Worm (Caenorhabditis elegans) whole organism, midembryonic: ENCODE results near the gene unc-86.

Experiments
- T22C8.4 ChIP-seq: fragments of 200-800 bp; sonication (Bioruptor generic); IDR thresholded peaks from 2 replicates; pipeline ENCODE4 v1.3.6; 2022; ENCODE audit warnings: missing genetic modification characterization, missing compliant biosample characterization
- cog-1 ChIP-seq: sonication (generic microtip); optimal IDR thresholded peaks from 2 replicates; lab custom pipeline; 2016; ENCODE audit warnings: missing genetic modification characterization, missing compliant biosample characterization
- flt-1 ChIP-seq: fragments of 200-800 bp; sonication (Bioruptor generic); IDR thresholded peaks from 2 replicates; pipeline ENCODE4 v1.3.6; 2022; ENCODE audit warnings: missing genetic modification characterization, missing compliant biosample characterization
- klf-2 ChIP-seq: fragments of 200-800 bp; sonication (Bioruptor generic); conservative IDR thresholded peaks from 2 replicates; pipeline ENCODE4 v1.3.6; 2022; ENCODE audit warnings: missing genetic modification reagents, missing genetic modification characterization, missing compliant biosample characterization
- med-1 ChIP-seq: sonication (generic microtip); optimal IDR thresholded peaks from 2 replicates; lab custom pipeline; 2017; ENCODE audit warnings: missing genetic modification characterization, mild to moderate bottlenecking, missing compliant biosample characterization, antibody characterized with exemption, missing genetic modification reagents; ENCODE audit not compliant: insufficient read depth
- ref-1 ChIP-seq: fragments of 200-800 bp; sonication (Bioruptor generic); conservative IDR thresholded peaks from 2 replicates; pipeline ENCODE4 v1.3.6; 2022; ENCODE audit warnings: missing genetic modification reagents, missing genetic modification characterization, missing compliant biosample characterization
- tab-1 ChIP-seq: fragments of 200-800 bp; sonication (Bioruptor generic); IDR thresholded peaks from 2 replicates; pipeline ENCODE4 v1.3.6; 2022; ENCODE audit warnings: missing genetic modification characterization, missing compliant biosample characterization
- ztf-23 ChIP-seq: fragments of 200-800 bp; sonication (Bioruptor generic); IDR thresholded peaks from 2 replicates; pipeline ENCODE4 v1.3.6; 2022; ENCODE audit warnings: missing genetic modification reagents, missing genetic modification characterization, missing compliant biosample characterization
- ztf-29 ChIP-seq: fragments of 200-800 bp; sonication (Bioruptor generic); IDR thresholded peaks from 2 replicates; pipeline ENCODE4 v1.3.6; 2022; ENCODE audit warnings: missing genetic modification reagents, missing genetic modification characterization, missing compliant biosample characterization

The unc-86 gene

ce11 chrIII:8172609-8173133 lies 43.5 kb downstream of the unc-86 start:
- TF ChIP-seq ztf-29 (GFP tag; lab: Robert Waterston, UW) (no peak), cog-1 (tag; lab: Kevin White, UChicago) (no peak), klf-2 (GFP tag; lab: Robert Waterston, UW) (no peak), med-1 (GFP tag; lab: Kevin White, UChicago) (no peak), flt-1 (GFP tag; lab: Robert Waterston, UW) (no peak), ztf-23 (GFP tag; lab: Robert Waterston, UW) (no peak)

DNA sequence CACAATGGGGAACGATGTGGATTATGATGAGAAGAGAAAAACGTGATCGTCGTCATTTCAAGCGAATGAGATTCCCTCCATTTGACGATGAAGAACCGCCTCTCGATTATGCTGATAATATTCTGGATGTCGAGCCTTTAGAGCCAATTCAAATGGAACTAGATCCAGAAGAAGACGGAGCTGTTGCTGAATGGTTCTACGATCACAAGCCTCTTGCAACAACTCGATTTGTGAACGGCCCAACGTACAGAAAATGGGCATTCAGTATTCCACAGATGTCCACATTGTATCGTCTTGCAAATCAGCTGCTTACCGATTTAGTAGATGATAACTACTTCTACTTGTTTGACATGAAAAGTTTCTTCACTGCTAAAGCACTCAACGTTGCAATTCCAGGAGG lies 51.4 kb downstream of the unc-86 start:
- no peak for TF ChIP-seq T22C8.4 (GFP tag; lab: Robert Waterston, UW)
- TF ChIP-seq cog-1 (tag; lab: Kevin White, UChicago), result no peak
- no peak for TF ChIP-seq flt-1 (GFP tag; lab: Robert Waterston, UW)
- TF ChIP-seq tab-1 (GFP tag; lab: Robert Waterston, UW), result no peak
- no peak for TF ChIP-seq ztf-23 (GFP tag; lab: Robert Waterston, UW)
- no peak for TF ChIP-seq med-1 (GFP tag; lab: Kevin White, UChicago)
- TF ChIP-seq ref-1 (GFP tag; lab: Robert Waterston, UW), result no peak
- TF ChIP-seq klf-2 (GFP tag; lab: Robert Waterston, UW), result no peak

DNA sequence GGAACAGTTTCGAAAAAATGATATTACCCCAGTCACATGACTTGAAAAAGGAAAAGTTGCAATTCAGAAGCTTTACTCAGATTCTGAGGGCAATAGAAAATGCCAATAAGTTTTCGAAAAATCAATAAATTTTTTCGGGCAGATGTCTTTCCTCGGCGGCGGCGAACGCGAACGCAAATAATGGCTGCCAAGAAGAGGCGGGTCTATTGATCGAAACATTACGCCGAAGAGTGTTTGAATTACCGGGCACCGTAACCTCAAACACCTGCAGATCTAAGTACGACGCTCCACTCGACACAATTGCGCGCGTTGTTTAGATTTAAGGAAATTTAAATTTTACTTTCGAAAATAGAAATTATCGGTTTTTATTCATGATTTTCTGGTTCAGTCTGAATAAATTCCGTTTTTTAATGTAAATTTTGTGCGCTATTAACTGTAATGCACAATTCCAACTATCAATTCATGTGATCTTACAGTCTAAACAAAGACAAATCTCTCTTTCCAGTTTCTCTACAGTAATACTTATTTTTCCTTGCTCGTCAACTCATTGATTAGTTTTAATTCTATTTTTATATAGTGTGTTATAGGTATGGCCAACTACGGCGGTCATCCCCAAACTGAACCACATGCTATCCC lies 52.2 kb downstream of the unc-86 start, which contains the start of gene prp-8:
Gene prp-8 (plus strand): TSS at position 586 of the 636 bp plus-strand sequence.
- no peak for TF ChIP-seq ref-1 (GFP tag; lab: Robert Waterston, UW)
- TF ChIP-seq klf-2 (GFP tag; lab: Robert Waterston, UW), result no peak
- no peak for TF ChIP-seq tab-1 (GFP tag; lab: Robert Waterston, UW)
- no peak for TF ChIP-seq med-1 (GFP tag; lab: Kevin White, UChicago)
- TF ChIP-seq ztf-29 (GFP tag; lab: Robert Waterston, UW), result no peak
- peak; percentile 42 for TF ChIP-seq cog-1 (tag; lab: Kevin White, UChicago)
- TF ChIP-seq ztf-23 (GFP tag; lab: Robert Waterston, UW), result no peak; the same call in 1 of the 2 replicates
- TF ChIP-seq flt-1 (GFP tag; lab: Robert Waterston, UW), result peak; percentile 74
- peak; percentile 92 for TF ChIP-seq T22C8.4 (GFP tag; lab: Robert Waterston, UW)

DNA sequence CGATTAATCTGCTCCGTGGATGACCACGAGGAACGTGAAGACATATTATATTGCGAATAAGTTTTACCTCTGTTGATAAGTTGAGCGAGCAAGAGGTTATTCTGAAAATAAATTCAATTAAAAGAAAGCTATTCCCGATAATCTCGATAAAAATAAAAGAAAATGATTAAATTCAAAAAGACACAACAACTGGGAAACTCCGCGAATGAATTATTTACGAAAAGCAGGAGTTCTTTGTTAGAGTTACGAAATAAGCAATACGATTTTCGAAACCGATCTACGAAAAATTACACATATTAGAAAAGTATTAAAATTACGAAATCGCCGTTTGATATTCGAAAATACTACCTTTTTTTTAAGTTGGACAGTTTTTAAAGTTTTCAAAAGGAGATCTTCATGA lies 52.9 kb downstream of the unc-86 start, which contains the start of gene bath-42:
Gene bath-42 (minus strand): TSS at position 101 of the 400 bp plus-strand sequence.
- no peak for TF ChIP-seq T22C8.4 (GFP tag; lab: Robert Waterston, UW)
- no peak for TF ChIP-seq tab-1 (GFP tag; lab: Robert Waterston, UW)
- no peak for TF ChIP-seq klf-2 (GFP tag; lab: Robert Waterston, UW)
- no peak for TF ChIP-seq ref-1 (GFP tag; lab: Robert Waterston, UW)
- no peak for TF ChIP-seq ztf-23 (GFP tag; lab: Robert Waterston, UW)
